Fruit fly (Drosophila melanogaster): Measurements from ENCODE around the gene ATPsyndelta.

ATPsyndelta gene

DNA sequence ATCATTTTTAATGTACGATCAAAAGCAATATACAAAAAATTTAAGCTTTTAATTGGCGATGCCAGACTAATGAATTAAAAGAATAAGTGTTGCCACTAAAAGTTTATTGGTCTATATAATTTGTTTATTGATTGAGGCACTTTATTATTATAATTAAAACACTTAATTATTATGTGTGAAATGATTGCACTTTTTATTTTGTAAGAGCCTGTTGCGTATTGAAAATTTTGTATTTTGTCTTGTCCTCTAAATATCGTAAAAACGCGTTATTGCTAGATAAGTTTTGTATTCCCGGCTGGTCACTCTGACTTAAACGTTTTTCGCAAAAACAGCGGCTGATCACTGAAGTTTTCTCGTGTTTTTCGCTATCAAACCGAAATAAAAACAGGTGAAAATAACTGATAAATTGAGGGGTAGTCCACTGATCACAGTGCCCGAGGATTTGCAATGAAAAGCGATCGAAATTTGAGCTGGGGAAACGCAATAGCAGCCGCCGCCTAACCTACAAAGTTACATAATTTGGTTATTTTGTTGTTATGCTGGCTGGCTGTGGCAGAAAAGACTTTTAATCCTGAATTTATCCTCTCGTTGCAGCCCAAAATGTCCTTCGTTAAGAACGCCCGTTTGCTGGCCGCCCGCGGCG lies at the start of gene ATPsyndelta:
ATPsyndelta (plus strand) TSS at position 284 of the 643 bp plus-strand sequence.
- TF ChIP-seq vri (GFP tag; optimal IDR thresholded peaks at IDR 0.05) (peak; percentile 52), Eip78C (GFP tag) (peak; percentile 34), OdsH (GFP tag; optimal IDR thresholded peaks at IDR 0.05) (no peak), Hr39 (GFP tag; optimal IDR thresholded peaks at IDR 0.05) (no peak)

DNA sequence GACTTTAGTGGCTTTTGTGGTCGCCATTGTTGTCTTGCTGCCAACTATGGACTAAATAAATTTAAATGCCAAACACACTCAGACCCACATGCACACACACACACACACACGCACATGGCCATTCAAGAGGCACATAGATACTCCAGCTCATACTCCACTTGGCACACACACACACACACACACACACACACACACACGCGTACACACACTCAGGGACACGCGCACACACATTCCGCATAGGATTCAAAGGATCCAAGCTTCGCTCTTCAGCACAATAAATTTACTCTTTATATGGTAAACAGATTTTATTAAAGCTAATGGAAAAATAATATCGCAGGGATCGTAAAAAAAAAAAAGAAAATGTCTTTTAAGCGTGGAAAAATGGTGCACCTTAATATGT lies 29.9 kb upstream of the ATPsyndelta start:
- TF ChIP-seq CG8632 (GFP tag; optimal IDR thresholded peaks at IDR 0.05), result no peak
- no peak for TF ChIP-seq Smox (GFP tag; optimal IDR thresholded peaks at IDR 0.05)
- TF ChIP-seq salr (GFP tag; optimal IDR thresholded peaks at IDR 0.05), result no peak
- TF ChIP-seq CG11762 (GFP tag; optimal IDR thresholded peaks at IDR 0.05; ENCODE audit: insufficient read depth), result no peak
- no peak for TF ChIP-seq CG8119 (GFP tag; IDR thresholded peaks at IDR 0.05)
- TF ChIP-seq CG8319 (GFP tag; optimal IDR thresholded peaks at IDR 0.05), result no peak
- TF ChIP-seq fkh (GFP tag; optimal IDR thresholded peaks at IDR 0.05), result no peak
- no peak for TF ChIP-seq CG6854 (GFP tag; optimal IDR thresholded peaks at IDR 0.05)
- TF ChIP-seq ss (GFP tag; optimal IDR thresholded peaks at IDR 0.05), result no peak
- no peak for TF ChIP-seq CG10631 (GFP tag; optimal IDR thresholded peaks at IDR 0.05)
- TF ChIP-seq acj6 (GFP tag; optimal IDR thresholded peaks at IDR 0.05), result no peak
- TF ChIP-seq CG6276 (GFP tag; optimal IDR thresholded peaks at IDR 0.05), result no peak
- no peak for TF ChIP-seq CG6808 (GFP tag; optimal IDR thresholded peaks at IDR 0.05)

DNA sequence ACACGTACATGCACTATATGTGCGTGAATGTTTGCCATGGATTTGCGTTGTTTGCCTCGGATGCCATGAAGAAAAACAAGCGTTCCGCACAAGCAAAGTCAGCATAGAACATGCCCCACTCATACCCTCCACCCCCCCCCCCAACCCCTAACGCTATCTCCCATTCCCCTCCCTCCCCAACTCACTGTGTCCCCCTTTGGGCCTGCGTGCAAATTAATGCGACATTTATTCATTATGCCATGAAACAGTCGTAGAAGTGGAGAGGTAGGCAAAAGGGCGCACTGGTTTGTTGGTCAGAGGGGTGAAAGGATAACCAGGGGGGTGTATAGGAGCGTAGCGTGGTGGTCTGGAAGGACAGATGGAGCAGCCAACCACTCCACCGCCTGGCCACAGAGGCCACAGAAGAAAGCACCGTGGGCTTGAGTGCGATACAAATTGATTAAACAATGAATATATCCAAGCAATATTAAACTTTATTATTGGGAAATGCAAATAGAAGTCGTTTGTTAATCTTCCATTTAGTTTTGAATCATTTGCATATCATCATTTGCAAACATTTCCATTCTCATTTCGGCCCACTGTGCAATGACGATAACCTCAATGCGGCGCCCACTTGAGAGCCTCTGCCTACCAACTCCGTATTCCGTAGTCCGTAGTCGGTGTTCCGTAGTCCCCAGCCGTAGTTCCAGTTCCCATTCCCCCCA lies 28.3 kb upstream of the ATPsyndelta start:
- TF ChIP-seq Blimp-1 (GFP tag; optimal IDR thresholded peaks at IDR 0.05) (no peak), CG8632 (GFP tag; optimal IDR thresholded peaks at IDR 0.05) (no peak), CG8119 (GFP tag; IDR thresholded peaks at IDR 0.05) (peak; percentile 71), Hr39 (GFP tag; optimal IDR thresholded peaks at IDR 0.05) (peak; percentile 12), pdm3 (GFP tag; optimal IDR thresholded peaks at IDR 0.05) (peak; percentile 44), CG6854 (GFP tag; optimal IDR thresholded peaks at IDR 0.05) (no peak), eg (GFP tag; IDR thresholded peaks at IDR 0.05) (peak; percentile 73), CG6792 (GFP tag; optimal IDR thresholded peaks at IDR 0.05) (peak; percentile 16), CG16779 (tag; optimal IDR thresholded peaks at IDR 0.05) (no peak), salr (GFP tag; optimal IDR thresholded peaks at IDR 0.05) (no peak), spab (GFP tag; optimal IDR thresholded peaks at IDR 0.05) (no peak), CG32006 (GFP tag; optimal IDR thresholded peaks at IDR 0.05) (peak; percentile 63), vri (GFP tag; optimal IDR thresholded peaks at IDR 0.05) (no peak), CG3032 (tag; optimal IDR thresholded peaks at IDR 0.05) (peak; percentile 44), Eip78C (GFP tag) (peak; percentile 88), CG11762 (GFP tag; optimal IDR thresholded peaks at IDR 0.05; ENCODE audit: insufficient read depth) (no peak), CG34406 (GFP tag; optimal IDR thresholded peaks at IDR 0.05) (no peak), CG15336 (GFP tag; IDR thresholded peaks at IDR 0.05) (peak; percentile 73), CG9139 (GFP tag; optimal IDR thresholded peaks at IDR 0.05) (no peak), svp (GFP tag) (peak; percentile 77), Met (GFP tag; optimal IDR thresholded peaks at IDR 0.05) (peak; percentile 35), net (GFP tag; optimal IDR thresholded peaks at IDR 0.05) (peak; percentile 36), achi (GFP tag; optimal IDR thresholded peaks at IDR 0.05) (peak; percentile 46), CG7368 (GFP tag; optimal IDR thresholded peaks at IDR 0.05) (no peak), CG10631 (GFP tag; optimal IDR thresholded peaks at IDR 0.05) (peak; percentile 42), Lpt (GFP tag; optimal IDR thresholded peaks at IDR 0.05) (no peak), CG6808 (GFP tag; optimal IDR thresholded peaks at IDR 0.05) (peak; percentile 21), Sox102F (GFP tag; optimal IDR thresholded peaks at IDR 0.05) (no peak), fd59A (GFP tag; optimal IDR thresholded peaks at IDR 0.05) (peak; percentile 30), CG6163 (GFP tag; IDR thresholded peaks at IDR 0.05) (peak; percentile 78), Hr38 (GFP tag; optimal IDR thresholded peaks at IDR 0.05) (no peak), fd85E (GFP tag; optimal IDR thresholded peaks at IDR 0.05) (no peak), ss (GFP tag; optimal IDR thresholded peaks at IDR 0.05) (peak; percentile 12 to 65), CG4318 (GFP tag; optimal IDR thresholded peaks at IDR 0.05) (peak; percentile 0), dsx (GFP tag; optimal IDR thresholded peaks at IDR 0.05; ENCODE audit: poor library complexity, severe bottlenecking) (no peak), Hr4 (GFP tag; optimal IDR thresholded peaks at IDR 0.05) (peak; percentile 26), Gug (GFP tag; IDR thresholded peaks at IDR 0.05) (peak; percentile 58), Smox (GFP tag; optimal IDR thresholded peaks at IDR 0.05) (peak; percentile 31), CG1621 (tag; optimal IDR thresholded peaks at IDR 0.05) (no peak)
